Worm (Caenorhabditis elegans): Measurements from ENCODE around the gene ugt-3.

- TF ChIP-seq nhr-11 (tag; optimal IDR thresholded peaks at IDR 0.05): no peak
- TF ChIP-seq duxl-1 (tag; optimal IDR thresholded peaks at IDR 0.05; ENCODE audit: poor library complexity): no peak
- no peak for TF ChIP-seq nhr-25 (tag; optimal IDR thresholded peaks at IDR 0.05; ENCODE audit: borderline replicate concordance, insufficient read depth)
- no peak for TF ChIP-seq cey-2 (tag; optimal IDR thresholded peaks at IDR 0.05; ENCODE audit: borderline replicate concordance, insufficient read depth)
- TF ChIP-seq aly-2 (tag; optimal IDR thresholded peaks at IDR 0.05): no peak
- TF ChIP-seq skn-1 (tag; optimal IDR thresholded peaks at IDR 0.05): no peak
- no peak for TF ChIP-seq ceh-82 (tag; optimal IDR thresholded peaks at IDR 0.05)
These were observed 9.9 kb downstream of the ugt-3 start, which contains the start of gene srbc-43 for ce11 chrV:12790188-12790587.

Measured in whole organism, L4 larva.